Worm (Caenorhabditis elegans): ENCODE measurements around the gene C54D10.13.

Gene C54D10.13

ce11 chrV:12386154-12386553 lies 45.9 kb downstream of the C54D10.13 start, which contains the start of gene K01D12.15:
K01D12.15 (plus strand) TSS chrV:12386454.
- TF ChIP-seq somi-1 (GFP tag; optimal IDR thresholded peaks at IDR 0.05) (no peak), xnd-1 (tag; optimal IDR thresholded peaks at IDR 0.05) (no peak), madf-8 (GFP tag; conservative IDR thresholded peaks at IDR 0.05) (no peak), B0261.1 (tag; optimal IDR thresholded peaks at IDR 0.05) (no peak), Y95B8A.8 (GFP tag; IDR thresholded peaks at IDR 0.05) (no peak)
